Worm (Caenorhabditis elegans): ENCODE measurements around the gene F54B11.8.

DNA sequence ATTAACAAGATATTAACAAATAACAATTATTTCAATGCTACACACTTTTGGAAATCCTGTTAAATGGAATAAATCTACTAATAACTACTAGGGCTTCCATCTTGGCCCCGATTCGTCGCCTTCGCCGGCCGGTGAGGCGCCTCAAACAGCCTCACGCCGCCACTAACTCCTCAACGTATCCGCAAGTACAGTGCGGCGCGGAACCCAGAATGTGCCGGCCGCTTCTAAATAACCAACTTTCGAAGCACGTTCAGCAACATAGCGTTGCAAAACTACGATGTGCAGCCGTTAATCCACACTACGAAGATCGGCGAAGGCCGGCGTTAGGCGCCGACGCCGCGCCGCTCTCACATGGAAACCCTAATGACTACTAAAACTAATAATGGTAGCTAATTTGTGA is 2.1 kb upstream of the F54B11.8 start:
- TF ChIP-seq jun-1 (tag; optimal IDR thresholded peaks at IDR 0.05) = no peak
- no peak for TF ChIP-seq nhr-11 (tag; optimal IDR thresholded peaks at IDR 0.05)
- TF ChIP-seq lin-15B (tag; optimal IDR thresholded peaks at IDR 0.05) = no peak
- no peak for TF ChIP-seq fos-1 (tag; optimal IDR thresholded peaks at IDR 0.05)
- no peak for TF ChIP-seq nhr-76 (tag; optimal IDR thresholded peaks at IDR 0.05)
- no peak for TF ChIP-seq unc-39 (tag; optimal IDR thresholded peaks at IDR 0.05)
- TF ChIP-seq fkh-10 (GFP tag; optimal IDR thresholded peaks at IDR 0.05) = no peak
- no peak for TF ChIP-seq hmg-11 (tag; optimal IDR thresholded peaks at IDR 0.05)
- TF ChIP-seq nhr-12 (tag; optimal IDR thresholded peaks at IDR 0.05) = no peak
- no peak for TF ChIP-seq pha-4 (tag; optimal IDR thresholded peaks at IDR 0.05)

Measured in whole organism, L3 larva.